Fruit fly (Drosophila melanogaster) whole organism, pupa: ENCODE results near the gene vito.

ENCODE experiments used
- CG10348 ChIP-seq: fragments of 200-800 bp; sonication (Bioruptor generic); IDR thresholded peaks from 2 replicates; pipeline ENCODE4 v1.3.6; 2022; ENCODE audit warnings: missing biosample characterization, missing genetic modification characterization
- CG12605 ChIP-seq: fragments of 200-800 bp; sonication (Bioruptor generic); IDR thresholded peaks from 2 replicates; pipeline ENCODE4 v1.3.6; 2022; ENCODE audit warnings: missing biosample characterization, missing genetic modification characterization
- CG13204 ChIP-seq: fragments of 200-800 bp; sonication (Bioruptor generic); optimal IDR thresholded peaks from 2 replicates; lab custom pipeline; 2018; ENCODE audit warnings: missing biosample characterization, mild to moderate bottlenecking, missing genetic modification characterization, moderate library complexity
- CG14655 ChIP-seq: fragments of 200-800 bp; sonication (Bioruptor generic); optimal IDR thresholded peaks from 3 replicates; lab custom pipeline; 2017; ENCODE audit warnings: mild to moderate bottlenecking, missing biosample characterization, missing genetic modification reagents, missing genetic modification characterization
- CG15710 ChIP-seq: fragments of 200-800 bp; sonication (Bioruptor generic); optimal IDR thresholded peaks from 2 replicates; lab custom pipeline; 2018; ENCODE audit warnings: missing biosample characterization, mild to moderate bottlenecking, missing genetic modification characterization, moderate library complexity
- CG17806 ChIP-seq: fragments of 200-800 bp; sonication (Bioruptor generic); optimal IDR thresholded peaks from 2 replicates; lab custom pipeline; 2018; ENCODE audit warnings: missing biosample characterization, mild to moderate bottlenecking, missing genetic modification characterization, moderate library complexity
- CG32121 ChIP-seq: fragments of 200-800 bp; sonication (Bioruptor generic); IDR thresholded peaks from 2 replicates; pipeline ENCODE4 v1.3.6; 2022; ENCODE audit warnings: missing biosample characterization, missing genetic modification characterization
- CG34367 ChIP-seq: fragments of 200-800 bp; sonication (Bioruptor generic); optimal IDR thresholded peaks from 2 replicates; lab custom pipeline; 2018; ENCODE audit warnings: missing biosample characterization, mild to moderate bottlenecking, missing genetic modification characterization
- CG4496 ChIP-seq: fragments of 200-800 bp; sonication (Bioruptor generic); IDR thresholded peaks from 3 replicates; pipeline ENCODE4 v1.3.6; 2022; ENCODE audit warnings: missing biosample characterization, missing genetic modification characterization
- CG8159 ChIP-seq: fragments of 200-800 bp; sonication (Bioruptor generic); optimal IDR thresholded peaks from 3 replicates; lab custom pipeline; 2018; ENCODE audit warnings: missing biosample characterization, mild to moderate bottlenecking, missing genetic modification characterization, moderate library complexity
- CG8301 ChIP-seq: fragments of 200-800 bp; sonication (Bioruptor generic); optimal IDR thresholded peaks from 2 replicates; lab custom pipeline; 2018; ENCODE audit warnings: missing biosample characterization, mild to moderate bottlenecking, missing genetic modification characterization
- CG9948 ChIP-seq: fragments of 200-800 bp; sonication (Bioruptor generic); optimal IDR thresholded peaks from 2 replicates; lab custom pipeline; 2018; ENCODE audit warnings: missing biosample characterization, mild to moderate bottlenecking, missing genetic modification characterization, moderate library complexity
- D1 ChIP-seq: fragments of 200-800 bp; sonication (Bioruptor generic); optimal IDR thresholded peaks from 2 replicates; lab custom pipeline; 2018; ENCODE audit warnings: missing biosample characterization, mild to moderate bottlenecking, missing genetic modification characterization, moderate library complexity
- EcR ChIP-seq: fragments of 200-800 bp; sonication (Bioruptor generic); optimal IDR thresholded peaks from 3 replicates; lab custom pipeline; 2019; ENCODE audit warnings: missing biosample characterization, missing genetic modification characterization, mild to moderate bottlenecking, moderate library complexity, missing genetic modification reagents
- Ets98B ChIP-seq: fragments of 200-800 bp; sonication (Bioruptor generic); IDR thresholded peaks from 2 replicates; pipeline ENCODE4 v1.3.6; 2022; ENCODE audit warnings: missing biosample characterization, missing genetic modification characterization
- Pif1A ChIP-seq: fragments of 200-800 bp; sonication (Bioruptor generic); optimal IDR thresholded peaks from 3 replicates; lab custom pipeline; 2016; ENCODE audit warnings: missing biosample characterization, missing genetic modification characterization
- Pif1B ChIP-seq: fragments of 200-800 bp; sonication (Bioruptor generic); optimal IDR thresholded peaks from 3 replicates; lab custom pipeline; 2016; ENCODE audit warnings: missing biosample characterization, missing genetic modification characterization
- Snoo ChIP-seq: fragments of 200-800 bp; sonication (Bioruptor generic); optimal IDR thresholded peaks from 3 replicates; lab custom pipeline; 2017; ENCODE audit warnings: missing biosample characterization, mild to moderate bottlenecking, missing genetic modification characterization, inconsistent platforms
- fd96Ca ChIP-seq: fragments of 200-800 bp; sonication (Bioruptor generic); IDR thresholded peaks from 3 replicates; pipeline ENCODE4 v1.3.6; 2022; ENCODE audit warnings: missing biosample characterization, missing genetic modification characterization
- gl ChIP-seq: fragments of 200-800 bp; sonication (Bioruptor generic); optimal IDR thresholded peaks from 2 replicates; lab custom pipeline; 2018; ENCODE audit warnings: missing biosample characterization, mild to moderate bottlenecking, missing genetic modification characterization
- rn ChIP-seq: fragments of 200-800 bp; sonication (Bioruptor generic); IDR thresholded peaks from 2 replicates; pipeline ENCODE4 v1.3.6; 2022; ENCODE audit warnings: missing biosample characterization, missing genetic modification characterization

The vito gene

DNA sequence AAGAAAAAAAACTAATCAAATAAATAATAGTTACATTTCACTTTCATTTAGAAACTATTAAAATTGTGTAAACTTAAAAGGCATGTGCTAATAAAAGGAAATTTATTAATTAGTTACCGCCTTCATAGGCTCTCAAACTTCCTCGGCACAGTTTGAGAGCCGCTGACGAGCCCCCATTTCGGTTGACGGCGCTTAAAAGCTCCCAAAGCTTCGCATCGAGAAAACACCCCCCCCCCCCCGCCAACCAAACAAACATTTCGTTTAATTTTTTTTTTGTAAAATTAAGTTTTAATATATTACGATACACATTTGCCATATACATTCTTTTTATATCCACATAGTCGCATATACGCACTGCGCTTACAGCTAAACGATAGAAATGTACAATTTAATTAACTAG, 20.1 kb upstream of the vito start:
- no peak for TF ChIP-seq CG10348 (GFP tag; lab: Robert Waterston, UW)
- no peak for TF ChIP-seq Pif1B (GFP tag; lab: Kevin White, UChicago)
- TF ChIP-seq CG8159 (tag; lab: Kevin White, UChicago), result no peak
- TF ChIP-seq D1 (tag; lab: Kevin White, UChicago), result no peak
- no peak for TF ChIP-seq CG9948 (tag; lab: Kevin White, UChicago)
- no peak for TF ChIP-seq CG32121 (GFP tag; lab: Robert Waterston, UW)
- TF ChIP-seq CG14655 (GFP tag; lab: Kevin White, UChicago), result no peak
- TF ChIP-seq Ets98B (GFP tag; lab: Robert Waterston, UW), result no peak
- no peak for TF ChIP-seq CG8301
- no peak for TF ChIP-seq rn (GFP tag; lab: Robert Waterston, UW)
- no peak for TF ChIP-seq CG34367 (tag; lab: Kevin White, UChicago)
- TF ChIP-seq EcR (GFP tag; lab: Kevin White, UChicago), result no peak
- TF ChIP-seq CG15710 (tag; lab: Kevin White, UChicago), result no peak
- no peak for TF ChIP-seq fd96Ca (GFP tag; lab: Robert Waterston, UW)
- no peak for TF ChIP-seq CG4496
- TF ChIP-seq CG12605 (GFP tag; lab: Robert Waterston, UW), result no peak
- no peak for TF ChIP-seq CG17806
- no peak for TF ChIP-seq CG13204 (GFP tag; lab: Kevin White, UChicago)

DNA sequence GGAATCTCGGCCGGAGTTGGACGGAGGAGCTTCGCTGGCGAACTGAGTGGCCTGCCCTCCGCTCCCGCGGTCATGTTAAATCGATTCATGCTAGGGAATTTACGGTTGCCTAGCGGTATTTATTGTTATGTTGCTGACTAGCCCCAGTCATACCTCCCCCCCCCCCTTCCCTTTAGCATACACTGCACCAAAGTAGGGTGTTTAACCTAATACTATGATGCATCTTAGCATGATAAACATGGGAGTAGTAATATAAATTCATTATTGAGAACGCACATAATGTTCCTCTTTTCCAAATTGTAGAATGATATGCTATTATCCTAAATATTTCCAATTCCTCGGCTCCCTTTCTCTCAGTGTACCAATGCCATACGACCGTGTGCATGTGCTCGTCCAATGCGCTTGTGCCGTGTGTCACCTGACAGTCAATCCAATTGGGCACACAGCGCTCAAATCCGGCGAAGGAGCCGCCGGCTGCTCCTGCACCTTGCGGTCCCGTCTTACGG, 19.4 kb upstream of the vito start, which contains the start of gene Tektin-C:
Tektin-C (minus strand) TSS at position 51 of the 506 bp plus-strand sequence.
- TF ChIP-seq CG32121 (GFP tag; lab: Robert Waterston, UW) (no peak; the same call in 1 of the 2 replicates), fd96Ca (GFP tag; lab: Robert Waterston, UW) (peak; percentile 30; the same call in 1 of the 3 replicates), CG8159 (tag; lab: Kevin White, UChicago) (no peak)

DNA sequence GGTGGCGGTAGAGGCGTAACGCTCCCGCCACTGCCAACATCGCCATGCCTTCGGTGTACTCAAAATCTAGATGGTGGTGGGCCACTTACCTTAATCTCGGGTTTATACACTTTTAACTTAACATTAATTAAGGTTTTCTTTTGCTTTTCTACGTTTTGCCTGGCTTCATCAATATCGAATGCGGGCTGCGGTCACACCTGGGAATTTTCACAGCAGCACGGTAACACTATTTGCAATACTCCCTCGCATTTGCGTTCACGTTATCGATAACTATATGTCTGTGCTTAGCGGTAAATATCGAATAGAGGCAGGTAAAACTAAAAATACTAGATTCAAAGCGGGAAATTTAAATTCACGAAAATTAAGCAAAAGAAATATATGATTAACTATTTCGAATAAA, 16.8 kb upstream of the vito start, which contains the start of gene Bre1:
Bre1 (minus strand) TSS at position 226 of the 400 bp plus-strand sequence.
- TF ChIP-seq CG9948 (tag; lab: Kevin White, UChicago) (no peak), CG8301 (no peak), Pif1B (GFP tag; lab: Kevin White, UChicago) (no peak), CG14655 (GFP tag; lab: Kevin White, UChicago) (no peak), CG17806 (no peak), CG12605 (GFP tag; lab: Robert Waterston, UW) (no peak), fd96Ca (GFP tag; lab: Robert Waterston, UW) (no peak), CG4496 (no peak), CG34367 (tag; lab: Kevin White, UChicago) (no peak), Ets98B (GFP tag; lab: Robert Waterston, UW) (no peak), CG10348 (GFP tag; lab: Robert Waterston, UW) (no peak), CG8159 (tag; lab: Kevin White, UChicago) (no peak), CG13204 (GFP tag; lab: Kevin White, UChicago) (no peak), Snoo (no peak), D1 (tag; lab: Kevin White, UChicago) (no peak), rn (GFP tag; lab: Robert Waterston, UW) (no peak), gl (tag; lab: Kevin White, UChicago) (no peak), EcR (GFP tag; lab: Kevin White, UChicago) (no peak)
- TF ChIP-seq, all 21 proteins: peak for 0

- TF ChIP-seq Pif1A (no peak), Ets98B (GFP tag; lab: Robert Waterston, UW) (peak; percentile 32; the same call in 1 of the 2 replicates), CG17806 (peak; percentile 18), CG12605 (GFP tag; lab: Robert Waterston, UW) (peak; percentile 67)
Observed at dm6 chr3L:5789663-5790062, 12.5 kb upstream of the vito start.

- TF ChIP-seq fd96Ca (GFP tag; lab: Robert Waterston, UW) (no peak), CG8159 (tag; lab: Kevin White, UChicago) (no peak), CG4496 (no peak), Pif1A (no peak), D1 (tag; lab: Kevin White, UChicago) (no peak), Snoo (no peak), CG10348 (GFP tag; lab: Robert Waterston, UW) (no peak), CG14655 (GFP tag; lab: Kevin White, UChicago) (no peak), EcR (GFP tag; lab: Kevin White, UChicago) (no peak), rn (GFP tag; lab: Robert Waterston, UW) (no peak), CG15710 (tag; lab: Kevin White, UChicago) (no peak), CG32121 (GFP tag; lab: Robert Waterston, UW) (no peak), CG34367 (tag; lab: Kevin White, UChicago) (no peak), Pif1B (GFP tag; lab: Kevin White, UChicago) (no peak), CG12605 (GFP tag; lab: Robert Waterston, UW) (no peak)
Observed at dm6 chr3L:5788823-5789222, 11.7 kb upstream of the vito start.

- TF ChIP-seq CG15710 (tag; lab: Kevin White, UChicago), result no peak
- TF ChIP-seq CG12605 (GFP tag; lab: Robert Waterston, UW), result no peak
- TF ChIP-seq Pif1A, result no peak
- no peak for TF ChIP-seq CG9948 (tag; lab: Kevin White, UChicago)
- no peak for TF ChIP-seq rn (GFP tag; lab: Robert Waterston, UW)
- no peak for TF ChIP-seq D1 (tag; lab: Kevin White, UChicago)
- TF ChIP-seq CG32121 (GFP tag; lab: Robert Waterston, UW), result no peak
- no peak for TF ChIP-seq gl (tag; lab: Kevin White, UChicago)
- TF ChIP-seq CG8159 (tag; lab: Kevin White, UChicago), result no peak
- TF ChIP-seq fd96Ca (GFP tag; lab: Robert Waterston, UW), result no peak
- TF ChIP-seq Snoo, result no peak
- TF ChIP-seq CG10348 (GFP tag; lab: Robert Waterston, UW), result no peak
- no peak for TF ChIP-seq CG17806
- TF ChIP-seq Pif1B (GFP tag; lab: Kevin White, UChicago), result no peak
- no peak for TF ChIP-seq Ets98B (GFP tag; lab: Robert Waterston, UW)
- TF ChIP-seq CG34367 (tag; lab: Kevin White, UChicago), result no peak
- no peak for TF ChIP-seq CG14655 (GFP tag; lab: Kevin White, UChicago)
Observed at dm6 chr3L:5787476-5787875, 10.3 kb upstream of the vito start.
